Worm (Caenorhabditis elegans) whole organism, L3 larva: ENCODE data around the gene F25E5.16.

Experiments
- aly-2 ChIP-seq: fragments of 150-350 bp; optimal IDR thresholded peaks from 2 replicates; lab custom pipeline; 2014; ENCODE audit warnings: missing biosample characterization, missing genetic modification characterization
- ama-1 ChIP-seq: fragments of 150-350 bp; optimal IDR thresholded peaks from 2 replicates; lab custom pipeline; 2018
- ceh-16 ChIP-seq: sonication (generic microtip); optimal IDR thresholded peaks from 2 replicates; lab custom pipeline; 2017; ENCODE audit warnings: missing biosample characterization, missing genetic modification characterization
- ceh-28 ChIP-seq: fragments of 150-350 bp; optimal IDR thresholded peaks from 2 replicates; lab custom pipeline; 2014; ENCODE audit warnings: missing biosample characterization, missing genetic modification reagents, missing genetic modification characterization
- ceh-9 ChIP-seq: sonication (generic microtip); optimal IDR thresholded peaks from 2 replicates; lab custom pipeline; 2018; ENCODE audit warnings: missing biosample characterization, missing genetic modification characterization
- daf-12 ChIP-seq: fragments of 150-350 bp; optimal IDR thresholded peaks from 2 replicates; lab custom pipeline; 2014; ENCODE audit warnings: missing biosample characterization, missing genetic modification reagents, missing genetic modification characterization
- egl-27 ChIP-seq: sonication (generic microtip); optimal IDR thresholded peaks from 4 replicates; lab custom pipeline; 2017; ENCODE audit warnings: missing biosample characterization, missing genetic modification reagents, missing genetic modification characterization
- egl-5 ChIP-seq: fragments of 150-350 bp; optimal IDR thresholded peaks from 2 replicates; lab custom pipeline; 2017; ENCODE audit warnings: missing biosample characterization, missing genetic modification reagents, missing genetic modification characterization, inconsistent platforms
- elt-1 ChIP-seq: fragments of 150-350 bp; optimal IDR thresholded peaks from 2 replicates; lab custom pipeline; 2014; ENCODE audit warnings: missing biosample characterization, missing genetic modification characterization
- elt-2 ChIP-seq: sonication (generic microtip); optimal IDR thresholded peaks from 2 replicates; lab custom pipeline; 2016; ENCODE audit warnings: missing genetic modification reagents, mild to moderate bottlenecking, missing genetic modification characterization, missing compliant biosample characterization
- elt-3 ChIP-seq, 3 experiments: fragments of 150-350 bp in 1 of 3; sonication (generic microtip) in 2 of 3; optimal IDR thresholded peaks; 2 replicates in 2 of 3; 4 replicates in 1 of 3; lab custom pipeline; 2014 to 2017; ENCODE audit warnings: missing biosample characterization in 3 of 3, missing genetic modification characterization in 3 of 3
- eor-1 ChIP-seq, 2 experiments: fragments of 150-350 bp; optimal IDR thresholded peaks; 2 replicates each; lab custom pipeline; 2014 to 2018; ENCODE audit warnings: missing biosample characterization in 2 of 2, missing genetic modification characterization in 2 of 2
- fkh-10 ChIP-seq: sonication (generic microtip); optimal IDR thresholded peaks from 2 replicates; lab custom pipeline; 2017; ENCODE audit warnings: missing biosample characterization, missing genetic modification reagents, missing genetic modification characterization
- fkh-2 ChIP-seq: fragments of 150-350 bp; optimal IDR thresholded peaks from 2 replicates; lab custom pipeline; 2014; ENCODE audit warnings: missing biosample characterization, missing genetic modification reagents, missing genetic modification characterization
- fos-1 ChIP-seq: fragments of 150-350 bp; optimal IDR thresholded peaks from 2 replicates; lab custom pipeline; 2014; ENCODE audit warnings: missing biosample characterization, missing genetic modification characterization
- jun-1 ChIP-seq: fragments of 150-350 bp; optimal IDR thresholded peaks from 2 replicates; lab custom pipeline; 2014; ENCODE audit warnings: missing biosample characterization, missing genetic modification reagents, missing genetic modification characterization
- lin-15B ChIP-seq: fragments of 150-350 bp; optimal IDR thresholded peaks from 2 replicates; lab custom pipeline; 2014; ENCODE audit warnings: missing biosample characterization, missing genetic modification characterization
- lin-39 ChIP-seq: fragments of 150-350 bp; optimal IDR thresholded peaks from 2 replicates; lab custom pipeline; 2018; ENCODE audit warnings: missing biosample characterization, missing genetic modification reagents, missing genetic modification characterization
- lsy-12 ChIP-seq: sonication (generic microtip); optimal IDR thresholded peaks from 2 replicates; lab custom pipeline; 2016; ENCODE audit warnings: mild to moderate bottlenecking, missing genetic modification characterization, missing compliant biosample characterization
- mdl-1 ChIP-seq: fragments of 150-350 bp; optimal IDR thresholded peaks from 2 replicates; lab custom pipeline; 2014; ENCODE audit warnings: missing biosample characterization, missing genetic modification characterization
- mml-1 ChIP-seq: fragments of 150-350 bp; sonication (generic microtip); optimal IDR thresholded peaks from 3 replicates; lab custom pipeline; 2014; ENCODE audit warnings: missing biosample characterization, missing genetic modification characterization
- nfya-1 ChIP-seq: sonication (generic microtip); optimal IDR thresholded peaks from 2 replicates; lab custom pipeline; 2017; ENCODE audit warnings: missing genetic modification characterization, mild to moderate bottlenecking, missing compliant biosample characterization, antibody characterized with exemption, moderate library complexity; ENCODE audit not compliant: insufficient read depth
- nhr-11 ChIP-seq: fragments of 150-350 bp; optimal IDR thresholded peaks from 2 replicates; lab custom pipeline; 2014; ENCODE audit warnings: missing biosample characterization, missing genetic modification characterization
- nhr-12 ChIP-seq: fragments of 150-350 bp; optimal IDR thresholded peaks from 2 replicates; lab custom pipeline; 2014; ENCODE audit warnings: missing biosample characterization, missing genetic modification characterization
- nhr-23 ChIP-seq: fragments of 150-350 bp; optimal IDR thresholded peaks from 2 replicates; lab custom pipeline; 2014; ENCODE audit warnings: missing biosample characterization, missing genetic modification reagents, missing genetic modification characterization
- nhr-237 ChIP-seq: fragments of 150-350 bp; optimal IDR thresholded peaks from 2 replicates; lab custom pipeline; 2014; ENCODE audit warnings: missing biosample characterization, missing genetic modification characterization
- nhr-25 ChIP-seq: sonication (generic microtip); optimal IDR thresholded peaks from 2 replicates; lab custom pipeline; 2017; ENCODE audit warnings: missing biosample characterization, missing genetic modification characterization
- nhr-43 ChIP-seq: sonication (generic microtip); optimal IDR thresholded peaks from 2 replicates; lab custom pipeline; 2016; ENCODE audit warnings: mild to moderate bottlenecking, missing genetic modification characterization, missing compliant biosample characterization; ENCODE audit not compliant: poor library complexity, severe bottlenecking
- nhr-67 ChIP-seq: fragments of 150-350 bp; optimal IDR thresholded peaks from 2 replicates; lab custom pipeline; 2014; ENCODE audit warnings: missing biosample characterization, missing genetic modification characterization
- nhr-76 ChIP-seq: fragments of 150-350 bp; sonication (generic microtip); optimal IDR thresholded peaks from 5 replicates; lab custom pipeline; 2014; ENCODE audit warnings: missing biosample characterization, missing genetic modification characterization
- nhr-77 ChIP-seq: fragments of 150-350 bp; optimal IDR thresholded peaks from 2 replicates; lab custom pipeline; 2014; ENCODE audit warnings: missing biosample characterization, missing genetic modification characterization
- pha-4 ChIP-seq: fragments of 150-350 bp; optimal IDR thresholded peaks from 2 replicates; lab custom pipeline; 2014; ENCODE audit warnings: missing biosample characterization, missing genetic modification reagents, missing genetic modification characterization
- pqm-1 ChIP-seq: fragments of 150-350 bp; optimal IDR thresholded peaks from 2 replicates; lab custom pipeline; 2017; ENCODE audit warnings: missing biosample characterization, missing genetic modification characterization, inconsistent platforms
- sea-2 ChIP-seq: fragments of 150-350 bp; sonication (generic microtip); optimal IDR thresholded peaks from 4 replicates; lab custom pipeline; 2014; ENCODE audit warnings: missing biosample characterization, missing genetic modification reagents, missing genetic modification characterization
- skn-1 ChIP-seq: fragments of 150-350 bp; optimal IDR thresholded peaks from 2 replicates; lab custom pipeline; 2014; ENCODE audit warnings: missing biosample characterization, missing genetic modification characterization
- snpc-4 ChIP-seq: fragments of 150-350 bp; optimal IDR thresholded peaks from 2 replicates; lab custom pipeline; 2014; ENCODE audit warnings: missing biosample characterization, missing genetic modification characterization
- tbx-2 ChIP-seq: sonication (generic microtip); optimal IDR thresholded peaks from 2 replicates; lab custom pipeline; 2016; ENCODE audit warnings: mild to moderate bottlenecking, missing genetic modification characterization, missing compliant biosample characterization
- unc-39 ChIP-seq: sonication (generic microtip); optimal IDR thresholded peaks from 4 replicates; lab custom pipeline; 2017; ENCODE audit warnings: missing biosample characterization, missing genetic modification characterization
- unc-62 ChIP-seq: fragments of 150-350 bp; sonication (generic microtip); optimal IDR thresholded peaks from 4 replicates; lab custom pipeline; 2014; ENCODE audit warnings: missing biosample characterization, missing genetic modification reagents, missing genetic modification characterization
- zag-1 ChIP-seq: fragments of 150-350 bp; optimal IDR thresholded peaks from 2 replicates; lab custom pipeline; 2014; ENCODE audit warnings: missing biosample characterization, missing genetic modification characterization
- ztf-11 ChIP-seq: fragments of 150-350 bp; optimal IDR thresholded peaks from 2 replicates; lab custom pipeline; 2014; ENCODE audit warnings: missing biosample characterization, missing genetic modification characterization
- ztf-4 ChIP-seq: fragments of 150-350 bp; optimal IDR thresholded peaks from 2 replicates; lab custom pipeline; 2014; ENCODE audit warnings: missing biosample characterization, missing genetic modification characterization

Gene F25E5.16

DNA sequence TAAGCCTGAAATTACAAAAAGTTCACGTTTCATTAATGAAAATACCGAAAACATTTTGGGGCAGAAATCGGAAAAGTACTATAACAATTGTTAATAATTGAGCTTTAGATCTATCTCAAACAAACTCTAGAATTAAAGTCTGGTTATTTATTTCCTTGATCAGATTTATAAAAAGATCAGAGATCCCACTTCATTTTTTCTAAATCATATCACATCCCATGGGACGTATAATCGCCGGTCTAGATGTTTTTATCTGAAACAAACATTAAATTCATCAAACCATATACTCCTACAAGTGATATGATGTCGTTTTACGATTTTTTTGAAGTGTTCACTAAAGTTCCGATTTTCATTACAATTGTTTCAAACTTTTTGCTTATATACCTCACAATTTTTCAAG is 26.4 kb upstream of the F25E5.16 start, which contains the start of gene str-41:
TSS of gene str-41 (plus strand) at position 301 of the 400 bp plus-strand sequence.
- no peak for TF ChIP-seq ztf-4 (tag; lab: Kevin White, UChicago)
- TF ChIP-seq lin-39 (tag; lab: Kevin White, UChicago), result no peak
- no peak for TF ChIP-seq skn-1 (tag; lab: Kevin White, UChicago)
- TF ChIP-seq nhr-25, result no peak
- TF ChIP-seq elt-1 (tag; lab: Kevin White, UChicago), result no peak
- TF ChIP-seq nhr-67 (tag; lab: Kevin White, UChicago), result no peak
- no peak for TF ChIP-seq zag-1
- no peak for TF ChIP-seq nhr-43
- no peak for TF ChIP-seq eor-1 (tag; optimal IDR thresholded peaks at IDR 0.05; lab: Kevin White, UChicago)
- TF ChIP-seq egl-5, result no peak

DNA sequence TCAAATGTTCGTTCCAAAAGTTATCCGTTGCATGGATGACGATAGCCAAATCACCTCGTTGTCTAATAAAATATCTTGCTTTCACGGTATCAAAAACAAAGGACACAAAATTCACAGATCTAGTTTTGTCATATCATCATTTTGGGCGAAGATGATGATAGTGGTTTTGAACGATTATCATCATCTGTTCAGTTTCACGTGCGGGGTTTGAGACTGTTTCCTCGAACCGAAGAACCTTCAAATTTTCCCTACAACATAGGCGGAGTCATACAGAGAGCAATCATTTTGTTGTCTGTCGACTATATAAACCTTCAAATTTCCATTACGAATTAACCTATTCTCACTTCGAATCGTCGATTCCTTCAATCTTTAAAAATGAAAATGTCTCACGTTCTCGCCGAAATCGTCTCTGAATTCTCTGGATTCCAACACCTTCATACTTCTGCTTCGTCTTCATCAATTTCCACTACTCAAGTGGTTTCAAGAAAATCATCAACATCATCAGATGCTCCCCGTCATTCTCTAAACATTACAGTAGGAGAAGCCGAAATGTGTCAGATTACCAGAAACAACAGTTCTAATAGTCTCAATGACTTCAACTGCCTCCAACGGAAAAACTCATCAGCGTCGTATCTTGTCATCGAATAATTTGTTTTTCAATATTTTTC is 24.8 kb upstream of the F25E5.16 start, which contains the start of gene F18E3.11:
TSS of gene F18E3.11 (plus strand) at position 376 of the 668 bp plus-strand sequence.
- TF ChIP-seq unc-62 (GFP tag; lab: Kevin White, UChicago), result no peak
- no peak for TF ChIP-seq egl-5
- TF ChIP-seq fos-1 (tag; lab: Kevin White, UChicago), result no peak
- TF ChIP-seq nhr-12, result no peak
- TF ChIP-seq skn-1 (tag; lab: Kevin White, UChicago), result peak; percentile 71
- no peak for TF ChIP-seq eor-1 (tag; optimal IDR thresholded peaks at IDR 0.05; lab: Kevin White, UChicago)
- peak in 1 of 3 experiments; percentile 23 for TF ChIP-seq elt-3 (tag; optimal IDR thresholded peaks at IDR 0.05; lab: Kevin White, UChicago)
- TF ChIP-seq sea-2 (GFP tag; lab: Kevin White, UChicago), result no peak
- no peak for TF ChIP-seq nhr-237
- no peak for TF ChIP-seq fkh-10 (GFP tag; lab: Kevin White, UChicago)
- TF ChIP-seq nhr-25, result peak; percentile 71
- TF ChIP-seq nhr-43, result peak; percentile 84
- no peak for TF ChIP-seq pha-4 (tag; lab: Kevin White, UChicago)
- no peak for TF ChIP-seq nhr-77 (tag; lab: Kevin White, UChicago)
- no peak for TF ChIP-seq ceh-28 (tag; lab: Kevin White, UChicago)
- TF ChIP-seq fkh-2 (tag; lab: Kevin White, UChicago), result no peak
- no peak for TF ChIP-seq mml-1 (tag; lab: Kevin White, UChicago)
- peak; percentile 71 for TF ChIP-seq nhr-23
- no peak for TF ChIP-seq unc-39 (tag; lab: Kevin White, UChicago)
- no peak for TF ChIP-seq nhr-11 (tag; lab: Kevin White, UChicago)
- no peak for TF ChIP-seq nhr-76 (tag; lab: Kevin White, UChicago)
- TF ChIP-seq ztf-11 (tag; lab: Kevin White, UChicago), result no peak
- TF ChIP-seq pqm-1 (tag; lab: Kevin White, UChicago), result no peak
- TF ChIP-seq ama-1, result peak; percentile 84
- no peak for TF ChIP-seq lin-15B (tag; lab: Kevin White, UChicago)
- TF ChIP-seq daf-12 (tag; lab: Kevin White, UChicago), result no peak

DNA sequence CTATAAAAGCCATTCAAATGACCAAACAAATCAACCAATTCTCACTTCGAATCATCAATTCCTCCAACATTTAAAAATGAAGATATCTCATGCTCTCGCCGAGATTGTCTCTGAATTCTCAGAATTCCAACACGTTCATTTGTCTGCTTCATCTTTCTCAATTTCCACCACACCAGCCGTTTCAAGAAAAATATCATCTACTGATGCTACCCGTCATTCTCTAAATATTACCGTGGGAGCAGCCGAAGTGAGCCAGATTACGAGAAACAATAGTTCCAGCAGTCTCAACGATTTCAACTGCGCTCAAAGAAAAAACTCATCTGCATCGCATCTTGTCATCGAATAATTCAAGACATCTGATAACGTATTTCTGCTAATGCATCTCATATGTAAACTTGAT is 23.2 kb upstream of the F25E5.16 start, which contains the start of gene F18E3.12:
TSS of gene F18E3.12 (plus strand) at position 77 of the 400 bp plus-strand sequence.
- TF ChIP-seq ama-1, result peak; percentile 83
- no peak for TF ChIP-seq zag-1
- TF ChIP-seq, all 47 proteins: peak for 1

DNA sequence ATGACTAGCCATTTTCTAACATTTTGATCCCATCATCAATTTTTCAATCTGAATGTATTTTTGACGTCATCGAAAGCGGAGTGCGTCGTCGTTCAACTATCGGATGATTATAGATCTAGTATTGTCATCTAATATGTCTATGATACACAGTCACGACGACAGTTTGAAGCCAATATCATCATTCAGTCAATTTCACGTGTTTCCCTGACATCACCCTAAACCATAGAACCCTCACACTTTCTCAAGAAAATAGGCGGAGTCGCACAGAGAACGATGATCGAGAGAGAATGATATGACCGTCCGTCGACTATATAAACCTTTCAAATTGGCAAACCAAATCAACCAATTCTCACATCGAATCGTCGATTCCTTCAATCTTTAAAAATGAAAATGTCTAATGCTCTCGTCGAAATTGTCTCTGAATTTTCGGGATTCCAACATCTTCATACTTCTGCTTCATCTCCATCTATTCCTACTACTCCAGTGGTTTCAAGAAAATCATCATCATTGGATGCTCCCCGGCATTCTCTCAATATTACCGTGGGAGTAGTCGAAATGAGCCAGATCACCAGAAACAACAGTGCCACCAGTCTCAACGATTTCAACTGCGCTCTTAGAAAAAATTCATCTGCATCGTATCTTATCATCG is 22.2 kb upstream of the F25E5.16 start, which contains the start of gene F18E3.13:
TSS of gene F18E3.13 (plus strand) at position 385 of the 649 bp plus-strand sequence.
- peak; percentile 93 for TF ChIP-seq ama-1
- peak; percentile 7 for TF ChIP-seq lsy-12 (tag; lab: Kevin White, UChicago)
- no peak for TF ChIP-seq lin-15B (tag; lab: Kevin White, UChicago)
- TF ChIP-seq ztf-4 (tag; lab: Kevin White, UChicago), result no peak
- TF ChIP-seq nhr-25, result peak; percentile 92
- TF ChIP-seq mdl-1 (tag; lab: Kevin White, UChicago), result no peak
- no peak for TF ChIP-seq fos-1 (tag; lab: Kevin White, UChicago)
- peak; percentile 34 for TF ChIP-seq tbx-2 (tag; lab: Kevin White, UChicago)
- TF ChIP-seq pqm-1 (tag; lab: Kevin White, UChicago), result no peak
- no peak for TF ChIP-seq nhr-76 (tag; lab: Kevin White, UChicago)
- no peak for TF ChIP-seq nhr-12
- no peak for TF ChIP-seq unc-39 (tag; lab: Kevin White, UChicago)
- TF ChIP-seq elt-1 (tag; lab: Kevin White, UChicago), result no peak
- no peak for TF ChIP-seq aly-2
- TF ChIP-seq nhr-23, result peak; percentile 85
- TF ChIP-seq elt-3 (tag; optimal IDR thresholded peaks at IDR 0.05; lab: Kevin White, UChicago), result peak; percentile 33 to 44 (median 38)
- peak; percentile 22 for TF ChIP-seq egl-27 (tag; lab: Kevin White, UChicago)
- TF ChIP-seq ceh-16 (tag; lab: Kevin White, UChicago), result no peak
- TF ChIP-seq nhr-11 (tag; lab: Kevin White, UChicago), result no peak
- no peak for TF ChIP-seq zag-1
- peak; percentile 93 for TF ChIP-seq nhr-43
- no peak for TF ChIP-seq elt-2
- TF ChIP-seq nfya-1 (tag; lab: Kevin White, UChicago), result no peak
- no peak for TF ChIP-seq skn-1 (tag; lab: Kevin White, UChicago)
- no peak for TF ChIP-seq mml-1 (tag; lab: Kevin White, UChicago)
- no peak for TF ChIP-seq ceh-9 (tag; lab: Kevin White, UChicago)
- TF ChIP-seq snpc-4 (tag; lab: Kevin White, UChicago), result no peak
- peak; percentile 37 for TF ChIP-seq jun-1 (tag; lab: Kevin White, UChicago)
